Worm (Caenorhabditis elegans) whole organism, late embryonic: ENCODE data around the gene ctl-1.

ENCODE experiments used
- ceh-24 ChIP-seq: sonication (generic microtip); optimal IDR thresholded peaks from 2 replicates; lab custom pipeline; 2016; ENCODE audit warnings: mild to moderate bottlenecking, missing genetic modification characterization, missing compliant biosample characterization
- ceh-6 ChIP-seq: fragments of 200-800 bp; sonication (Bioruptor generic); optimal IDR thresholded peaks from 2 replicates; lab custom pipeline; 2018; ENCODE audit warnings: mild to moderate bottlenecking, missing genetic modification characterization, missing compliant biosample characterization
- fkh-6 ChIP-seq: sonication (generic microtip); optimal IDR thresholded peaks from 2 replicates; lab custom pipeline; 2016; ENCODE audit warnings: missing genetic modification characterization, missing compliant biosample characterization
- gmeb-2 ChIP-seq: sonication (generic microtip); optimal IDR thresholded peaks from 2 replicates; lab custom pipeline; 2016; ENCODE audit warnings: missing genetic modification characterization, inconsistent platforms, missing compliant biosample characterization
- hlh-8 ChIP-seq: sonication (generic microtip); optimal IDR thresholded peaks from 2 replicates; lab custom pipeline; 2016; ENCODE audit warnings: missing genotype, missing genetic modification characterization, missing compliant biosample characterization
- rnt-1 ChIP-seq: sonication (generic microtip); optimal IDR thresholded peaks from 2 replicates; lab custom pipeline; 2016; ENCODE audit warnings: missing genetic modification characterization, missing compliant biosample characterization

- TF ChIP-seq ceh-24 (tag; lab: Kevin White, UChicago) = no peak
- TF ChIP-seq rnt-1 (tag; lab: Kevin White, UChicago) = no peak
- no peak for TF ChIP-seq fkh-6 (tag; lab: Kevin White, UChicago)
- TF ChIP-seq gmeb-2 (tag; lab: Kevin White, UChicago) = no peak
- TF ChIP-seq hlh-8 = no peak
- TF ChIP-seq ceh-6 (GFP tag; lab: Kevin White, UChicago) = no peak
Observed at ce11 chrII:14311537-14311936, 5.5 kb upstream of the ctl-1 start.
